Fruit fly (Drosophila melanogaster) whole organism, prepupa: ENCODE results near the gene CG33337.

Experiments used
- CG10631 ChIP-seq: fragments of 200-800 bp; sonication (Bioruptor generic); optimal IDR thresholded peaks from 2 replicates; lab custom pipeline; 2016; ENCODE audit warnings: missing biosample characterization, missing genetic modification characterization
- CG11294 ChIP-seq: fragments of 200-800 bp; sonication (Bioruptor generic); IDR thresholded peaks from 2 replicates; pipeline ENCODE4 v1.3.6; 2022; ENCODE audit warnings: missing biosample characterization, missing genetic modification characterization
- CG11762 ChIP-seq: fragments of 200-800 bp; sonication (Bioruptor generic); optimal IDR thresholded peaks from 3 replicates; lab custom pipeline; 2016; ENCODE audit warnings: missing biosample characterization, missing genetic modification characterization; ENCODE audit not compliant: insufficient read depth
- CG31627 ChIP-seq: fragments of 200-800 bp; sonication (Bioruptor generic); optimal IDR thresholded peaks from 3 replicates; lab custom pipeline; 2016; ENCODE audit warnings: missing biosample characterization, missing genetic modification characterization
- CG32006 ChIP-seq: fragments of 200-800 bp; sonication (Bioruptor generic); optimal IDR thresholded peaks from 3 replicates; lab custom pipeline; 2017; ENCODE audit warnings: missing biosample characterization, mild to moderate bottlenecking, missing genetic modification characterization
- CG34406 ChIP-seq: fragments of 200-800 bp; sonication (Bioruptor generic); optimal IDR thresholded peaks from 3 replicates; lab custom pipeline; 2016; ENCODE audit warnings: missing biosample characterization, missing genetic modification characterization
- CG6276 ChIP-seq: fragments of 200-800 bp; sonication (Bioruptor generic); optimal IDR thresholded peaks from 2 replicates; lab custom pipeline; 2017; ENCODE audit warnings: missing biosample characterization, mild to moderate bottlenecking, missing genetic modification characterization
- CG6792 ChIP-seq: fragments of 200-800 bp; sonication (Bioruptor generic); optimal IDR thresholded peaks from 3 replicates; lab custom pipeline; 2016; ENCODE audit warnings: missing biosample characterization, missing genetic modification characterization
- CG6808 ChIP-seq: fragments of 200-800 bp; sonication (Bioruptor generic); optimal IDR thresholded peaks from 3 replicates; lab custom pipeline; 2017; ENCODE audit warnings: missing biosample characterization, missing genetic modification characterization, mild to moderate bottlenecking, moderate library complexity, missing genetic modification reagents
- Eip75B ChIP-seq: fragments of 200-800 bp; sonication (Bioruptor generic); optimal IDR thresholded peaks from 3 replicates; lab custom pipeline; 2016; ENCODE audit warnings: missing biosample characterization, missing genetic modification characterization
- Ets96B ChIP-seq: fragments of 200-800 bp; optimal IDR thresholded peaks from 2 replicates; lab custom pipeline; 2019; ENCODE audit warnings: missing biosample characterization, mild to moderate bottlenecking, missing genetic modification characterization, moderate library complexity
- Gug ChIP-seq: fragments of 200-800 bp; sonication (Bioruptor generic); IDR thresholded peaks from 2 replicates; pipeline ENCODE4 v1.3.6; 2022; ENCODE audit warnings: missing biosample characterization, missing genetic modification characterization
- Hr38 ChIP-seq: sonication (Bioruptor generic); optimal IDR thresholded peaks from 2 replicates; lab custom pipeline; 2016; ENCODE audit warnings: missing biosample characterization, missing genetic modification characterization
- Hr39 ChIP-seq: fragments of 200-800 bp; sonication (Bioruptor generic); optimal IDR thresholded peaks from 2 replicates; lab custom pipeline; 2016; ENCODE audit warnings: missing biosample characterization, missing genetic modification characterization
- Hr4 ChIP-seq: fragments of 200-800 bp; sonication (Bioruptor generic); optimal IDR thresholded peaks from 3 replicates; lab custom pipeline; 2016; ENCODE audit warnings: missing biosample characterization, missing genetic modification characterization
- OdsH ChIP-seq: fragments of 200-800 bp; sonication (Bioruptor generic); optimal IDR thresholded peaks from 3 replicates; lab custom pipeline; 2016; ENCODE audit warnings: missing biosample characterization, missing genetic modification characterization
- Smox ChIP-seq: fragments of 200-800 bp; sonication (Bioruptor generic); optimal IDR thresholded peaks from 3 replicates; lab custom pipeline; 2016; ENCODE audit warnings: missing biosample characterization, missing genetic modification characterization
- achi ChIP-seq: fragments of 200-800 bp; sonication (Bioruptor generic); optimal IDR thresholded peaks from 3 replicates; lab custom pipeline; 2016; ENCODE audit warnings: missing biosample characterization, missing genetic modification characterization
- cyc ChIP-seq: fragments of 200-800 bp; sonication (Bioruptor generic); optimal IDR thresholded peaks from 3 replicates; lab custom pipeline; 2016; ENCODE audit warnings: missing biosample characterization, missing genetic modification characterization
- dac ChIP-seq: fragments of 200-800 bp; sonication (Bioruptor generic); optimal IDR thresholded peaks from 2 replicates; lab custom pipeline; 2017; ENCODE audit warnings: missing biosample characterization, mild to moderate bottlenecking, missing genetic modification characterization
- esn ChIP-seq: fragments of 200-800 bp; sonication (Bioruptor generic); optimal IDR thresholded peaks from 2 replicates; lab custom pipeline; 2016; ENCODE audit warnings: missing biosample characterization, mild to moderate bottlenecking, missing genetic modification characterization, moderate library complexity
- fd59A ChIP-seq: fragments of 200-800 bp; sonication (Bioruptor generic); optimal IDR thresholded peaks from 2 replicates; lab custom pipeline; 2017; ENCODE audit warnings: missing biosample characterization, mild to moderate bottlenecking, missing genetic modification characterization, missing genetic modification reagents
- fd85E ChIP-seq: fragments of 200-800 bp; sonication (Bioruptor generic); optimal IDR thresholded peaks from 3 replicates; lab custom pipeline; 2016; ENCODE audit warnings: missing biosample characterization, missing genetic modification characterization
- fkh ChIP-seq: fragments of 200-800 bp; sonication (Bioruptor generic); optimal IDR thresholded peaks from 3 replicates; lab custom pipeline; 2017; ENCODE audit warnings: missing biosample characterization, mild to moderate bottlenecking, missing genetic modification characterization, moderate library complexity
- net ChIP-seq: fragments of 200-800 bp; sonication (Bioruptor generic); optimal IDR thresholded peaks from 3 replicates; lab custom pipeline; 2016; ENCODE audit warnings: missing biosample characterization, missing genetic modification characterization
- salr ChIP-seq, 2 experiments: fragments of 200-800 bp; sonication (Bioruptor generic); optimal IDR thresholded peaks; 3 replicates each; lab custom pipeline; 2016 to 2018; ENCODE audit warnings: missing biosample characterization in 2 of 2, missing genetic modification characterization in 2 of 2, mild to moderate bottlenecking in 1 of 2
- spab ChIP-seq: fragments of 200-800 bp; sonication (Bioruptor generic); optimal IDR thresholded peaks from 2 replicates; lab custom pipeline; 2017; ENCODE audit warnings: missing biosample characterization, mild to moderate bottlenecking, missing genetic modification characterization, missing genetic modification reagents
- svp ChIP-seq: fragments of 200-800 bp; sonication (Bioruptor generic); peaks from one replicate; lab custom pipeline; 2016; ENCODE audit warnings: missing biosample characterization, missing genetic modification characterization
- topi ChIP-seq: fragments of 200-800 bp; sonication (Bioruptor generic); optimal IDR thresholded peaks from 3 replicates; lab custom pipeline; 2016; ENCODE audit warnings: missing biosample characterization, missing genetic modification characterization
- vri ChIP-seq: fragments of 200-800 bp; sonication (Bioruptor generic); optimal IDR thresholded peaks from 3 replicates; lab custom pipeline; 2016; ENCODE audit warnings: missing biosample characterization, mild to moderate bottlenecking, missing genetic modification characterization

CG33337 gene

DNA sequence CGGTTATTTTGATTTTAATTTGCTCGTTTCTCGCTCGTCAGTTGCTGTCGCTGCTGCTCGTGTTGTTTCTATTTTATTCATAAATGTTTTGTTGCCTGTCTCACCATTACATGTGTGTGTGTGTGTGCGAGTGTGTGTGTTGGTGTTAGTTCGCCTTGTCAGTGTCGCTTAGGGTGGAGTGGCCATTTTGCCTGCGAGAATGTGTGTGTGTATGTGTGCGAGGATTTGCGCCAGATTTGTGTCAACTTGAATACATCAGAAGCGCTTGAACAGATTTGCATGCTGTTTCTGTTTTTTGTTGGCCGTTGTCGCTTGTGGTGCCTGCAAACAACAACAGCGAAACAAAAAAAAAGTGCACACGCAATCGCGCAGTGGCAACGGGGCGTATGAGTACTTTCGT is 23.4 kb downstream of the CG33337 start:
- TF ChIP-seq dac (no peak), Hr4 (no peak), net (GFP tag; lab: Kevin White, UChicago) (no peak), salr (GFP tag; optimal IDR thresholded peaks at IDR 0.05; lab: Kevin White, UChicago) (no peak), CG6276 (no peak), vri (no peak), svp (GFP tag; lab: Kevin White, UChicago) (no peak), OdsH (GFP tag; lab: Kevin White, UChicago) (no peak), fd85E (GFP tag; lab: Kevin White, UChicago) (no peak), Eip75B (GFP tag; lab: Kevin White, UChicago) (no peak), esn (GFP tag; lab: Kevin White, UChicago) (no peak), spab (GFP tag; lab: Kevin White, UChicago) (no peak), topi (GFP tag; lab: Kevin White, UChicago) (no peak), Hr38 (GFP tag; lab: Kevin White, UChicago) (no peak), CG10631 (no peak), cyc (GFP tag; lab: Kevin White, UChicago) (no peak)

dm6 chr3R:23557244-23557643 is 35.3 kb downstream of the CG33337 start, which contains the start of gene beat-IV:
beat-IV (plus strand) TSS chr3R:23557412.
- TF ChIP-seq Ets96B (tag; lab: Kevin White, UChicago): no peak
- TF ChIP-seq CG6276: no peak
- no peak for TF ChIP-seq OdsH (GFP tag; lab: Kevin White, UChicago)
- TF ChIP-seq Hr39 (GFP tag; lab: Kevin White, UChicago): no peak
- no peak for TF ChIP-seq Hr4
- TF ChIP-seq net (GFP tag; lab: Kevin White, UChicago): no peak
- TF ChIP-seq CG31627 (GFP tag; lab: Kevin White, UChicago): no peak
- TF ChIP-seq esn (GFP tag; lab: Kevin White, UChicago): no peak
- no peak for TF ChIP-seq CG34406 (GFP tag; lab: Kevin White, UChicago)
- no peak for TF ChIP-seq CG32006 (GFP tag; lab: Kevin White, UChicago)
- TF ChIP-seq CG6808: no peak
- no peak for TF ChIP-seq CG6792 (GFP tag; lab: Kevin White, UChicago)

DNA sequence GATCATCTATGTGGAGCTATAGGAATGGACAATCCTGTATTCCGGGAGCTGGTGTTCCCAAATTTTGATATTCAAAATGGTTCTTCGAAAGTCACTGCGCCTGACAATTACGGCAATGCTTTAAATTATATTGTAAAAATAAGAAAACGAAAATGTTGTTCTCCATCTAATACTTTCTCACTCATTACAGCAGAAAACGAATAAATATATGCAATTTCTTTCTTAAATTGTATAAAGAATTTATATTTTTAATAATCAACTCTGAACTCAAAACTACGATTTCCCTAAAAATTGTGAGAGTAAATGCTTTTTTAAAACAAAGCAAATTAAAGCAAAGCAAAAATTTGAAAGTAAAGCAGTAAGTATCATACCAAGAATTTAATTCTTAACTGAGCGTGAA is 35.7 kb downstream of the CG33337 start, which contains the start of gene CG10164:
Gene CG10164, minus strand, starts transcription at position 101 of the 400 bp plus-strand sequence.
- TF ChIP-seq achi (GFP tag; lab: Kevin White, UChicago) (no peak), fd59A (GFP tag; lab: Kevin White, UChicago) (no peak), fkh (GFP tag; lab: Kevin White, UChicago) (no peak), Gug (no peak), CG32006 (GFP tag; lab: Kevin White, UChicago) (no peak), CG10631 (no peak), CG11762 (GFP tag; lab: Kevin White, UChicago) (no peak), Smox (no peak), CG11294 (GFP tag; lab: Robert Waterston, UW) (no peak)
